Worm (Caenorhabditis elegans) whole organism, L2 larva: ENCODE results near the gene C29F9.5.

ENCODE experiments used
- C34F6.9 ChIP-seq: fragments of 150-350 bp; optimal IDR thresholded peaks from 2 replicates; lab custom pipeline; 2014; ENCODE audit warnings: missing biosample characterization, missing genetic modification characterization
- F13H6.1 ChIP-seq: sonication (generic microtip); optimal IDR thresholded peaks from 2 replicates; lab custom pipeline; 2016; ENCODE audit warnings: missing genetic modification characterization, missing compliant biosample characterization
- R02D3.7 ChIP-seq: fragments of 150-350 bp; optimal IDR thresholded peaks from 2 replicates; lab custom pipeline; 2014; ENCODE audit warnings: missing biosample characterization, missing genetic modification characterization
- Y55F3AM.14 ChIP-seq: fragments of 200-800 bp; sonication (Bioruptor generic); optimal IDR thresholded peaks from 2 replicates; lab custom pipeline; 2018; ENCODE audit warnings: mild to moderate bottlenecking, missing genetic modification characterization, missing compliant biosample characterization
- ZK546.5 ChIP-seq: sonication (generic microtip); optimal IDR thresholded peaks from 2 replicates; lab custom pipeline; 2017; ENCODE audit warnings: missing biosample characterization, missing genetic modification characterization
- alr-1 ChIP-seq: fragments of 150-350 bp; optimal IDR thresholded peaks from 2 replicates; lab custom pipeline; 2014; ENCODE audit warnings: missing biosample characterization, missing genetic modification characterization
- aly-2 ChIP-seq: fragments of 150-350 bp; optimal IDR thresholded peaks from 2 replicates; lab custom pipeline; 2014; ENCODE audit warnings: missing biosample characterization, missing genetic modification characterization
- ama-1 ChIP-seq: fragments of 150-350 bp; optimal IDR thresholded peaks from 2 replicates; lab custom pipeline; 2018; ENCODE audit warnings: inconsistent platforms
- blmp-1 ChIP-seq: sonication (generic microtip); optimal IDR thresholded peaks from 2 replicates; lab custom pipeline; 2017; ENCODE audit warnings: missing genetic modification characterization, mild to moderate bottlenecking, missing compliant biosample characterization, antibody characterized with exemption, moderate library complexity; ENCODE audit not compliant: insufficient read depth
- ceh-16 ChIP-seq: fragments of 150-350 bp; optimal IDR thresholded peaks from 2 replicates; lab custom pipeline; 2014; ENCODE audit warnings: missing biosample characterization, missing genetic modification characterization
- ceh-82 ChIP-seq: fragments of 150-350 bp; optimal IDR thresholded peaks from 2 replicates; lab custom pipeline; 2014; ENCODE audit warnings: missing biosample characterization, missing genetic modification characterization
- crh-2 ChIP-seq: sonication (generic microtip); optimal IDR thresholded peaks from 2 replicates; lab custom pipeline; 2017; ENCODE audit warnings: missing biosample characterization, missing genetic modification characterization
- dmd-4 ChIP-seq: sonication (generic microtip); optimal IDR thresholded peaks from 2 replicates; lab custom pipeline; 2017; ENCODE audit warnings: missing biosample characterization, missing genetic modification characterization
- egl-27 ChIP-seq: sonication (generic microtip); optimal IDR thresholded peaks from 3 replicates; lab custom pipeline; 2017; ENCODE audit warnings: missing biosample characterization, missing genetic modification reagents, missing genetic modification characterization
- elt-1 ChIP-seq: fragments of 150-350 bp; optimal IDR thresholded peaks from 2 replicates; lab custom pipeline; 2014; ENCODE audit warnings: missing biosample characterization, missing genetic modification characterization
- elt-3 ChIP-seq: sonication (generic microtip); optimal IDR thresholded peaks from 2 replicates; lab custom pipeline; 2017; ENCODE audit warnings: missing biosample characterization, missing genetic modification characterization
- fos-1 ChIP-seq: fragments of 150-350 bp; optimal IDR thresholded peaks from 2 replicates; lab custom pipeline; 2014; ENCODE audit warnings: missing biosample characterization, missing genetic modification characterization
- gmeb-1 ChIP-seq: fragments of 150-350 bp; optimal IDR thresholded peaks from 2 replicates; lab custom pipeline; 2014; ENCODE audit warnings: missing biosample characterization, missing genetic modification characterization
- lin-11 ChIP-seq: fragments of 150-350 bp; sonication (generic microtip); optimal IDR thresholded peaks from 2 replicates; lab custom pipeline; 2014; ENCODE audit warnings: missing biosample characterization, missing genetic modification characterization, inconsistent platforms, mixed read lengths
- lin-13 ChIP-seq: fragments of 150-350 bp; optimal IDR thresholded peaks from 2 replicates; lab custom pipeline; 2014; ENCODE audit warnings: missing biosample characterization, missing genetic modification reagents, missing genetic modification characterization
- lsy-2 ChIP-seq, 2 experiments: fragments of 150-350 bp in 1 of 2; sonication (generic microtip) in 1 of 2; optimal IDR thresholded peaks; 2 replicates each; lab custom pipeline; 2014 to 2017; ENCODE audit warnings: missing biosample characterization in 2 of 2, missing genetic modification characterization in 2 of 2
- mab-5 ChIP-seq: fragments of 150-350 bp; optimal IDR thresholded peaks from 2 replicates; lab custom pipeline; 2014; ENCODE audit warnings: missing biosample characterization, missing genetic modification characterization
- mdl-1 ChIP-seq, 2 experiments: fragments of 150-350 bp in 1 of 2; sonication (generic microtip) in 1 of 2; optimal IDR thresholded peaks; 2 replicates each; lab custom pipeline; 2017; ENCODE audit warnings: missing biosample characterization in 2 of 2, missing genetic modification characterization in 2 of 2
- nhr-11 ChIP-seq: fragments of 150-350 bp; optimal IDR thresholded peaks from 2 replicates; lab custom pipeline; 2014; ENCODE audit warnings: missing biosample characterization, missing genetic modification characterization
- nhr-12 ChIP-seq: fragments of 150-350 bp; optimal IDR thresholded peaks from 2 replicates; lab custom pipeline; 2014; ENCODE audit warnings: missing biosample characterization, missing genetic modification characterization
- nhr-129 ChIP-seq: fragments of 150-350 bp; optimal IDR thresholded peaks from 2 replicates; lab custom pipeline; 2014; ENCODE audit warnings: missing biosample characterization, missing genetic modification characterization
- nhr-23 ChIP-seq: fragments of 150-350 bp; optimal IDR thresholded peaks from 2 replicates; lab custom pipeline; 2014; ENCODE audit warnings: missing biosample characterization, missing genetic modification reagents, missing genetic modification characterization
- nhr-237 ChIP-seq: fragments of 150-350 bp; optimal IDR thresholded peaks from 2 replicates; lab custom pipeline; 2014; ENCODE audit warnings: missing biosample characterization, missing genetic modification characterization
- nhr-25 ChIP-seq: fragments of 150-350 bp; sonication (generic microtip); optimal IDR thresholded peaks from 3 replicates; lab custom pipeline; 2014; ENCODE audit warnings: missing biosample characterization, missing genetic modification characterization
- nhr-6 ChIP-seq: fragments of 150-350 bp; optimal IDR thresholded peaks from 2 replicates; lab custom pipeline; 2014; ENCODE audit warnings: missing biosample characterization, missing genetic modification characterization
- nhr-77 ChIP-seq: fragments of 150-350 bp; optimal IDR thresholded peaks from 2 replicates; lab custom pipeline; 2014; ENCODE audit warnings: missing biosample characterization, missing genetic modification characterization
- peb-1 ChIP-seq: fragments of 150-350 bp; optimal IDR thresholded peaks from 2 replicates; lab custom pipeline; 2014; ENCODE audit warnings: missing biosample characterization, missing genetic modification characterization
- sem-4 ChIP-seq: fragments of 150-350 bp; optimal IDR thresholded peaks from 2 replicates; lab custom pipeline; 2014; ENCODE audit warnings: missing biosample characterization, missing genetic modification reagents, missing genetic modification characterization
- skn-1 ChIP-seq: sonication (generic microtip); optimal IDR thresholded peaks from 2 replicates; lab custom pipeline; 2017; ENCODE audit warnings: missing biosample characterization, missing genetic modification characterization
- sma-3 ChIP-seq: sonication (generic microtip); optimal IDR thresholded peaks from 2 replicates; lab custom pipeline; 2016; ENCODE audit warnings: missing genetic modification reagents, missing genetic modification characterization, missing compliant biosample characterization
- sma-9 ChIP-seq, 2 experiments: fragments of 150-350 bp in 1 of 2; sonication (generic microtip) in 1 of 2; optimal IDR thresholded peaks; 2 replicates each; lab custom pipeline; 2014 to 2016; ENCODE audit warnings: missing genetic modification characterization in 2 of 2, mild to moderate bottlenecking in 1 of 2, missing biosample characterization in 1 of 2, missing compliant biosample characterization in 1 of 2, missing genetic modification reagents in 1 of 2, moderate library complexity in 1 of 2
- snpc-4 ChIP-seq: fragments of 150-350 bp; optimal IDR thresholded peaks from 2 replicates; lab custom pipeline; 2014; ENCODE audit warnings: missing biosample characterization, missing genetic modification characterization
- unc-39 ChIP-seq: fragments of 150-350 bp; optimal IDR thresholded peaks from 2 replicates; lab custom pipeline; 2014; ENCODE audit warnings: missing biosample characterization, missing genetic modification characterization
- unc-55 ChIP-seq: fragments of 150-350 bp; sonication (generic microtip); optimal IDR thresholded peaks from 3 replicates; lab custom pipeline; 2014; ENCODE audit warnings: missing biosample characterization, missing genetic modification reagents, missing genetic modification characterization
- unc-62 ChIP-seq: fragments of 150-350 bp; optimal IDR thresholded peaks from 2 replicates; lab custom pipeline; 2014; ENCODE audit warnings: missing biosample characterization, missing genetic modification reagents, missing genetic modification characterization
- zag-1 ChIP-seq: fragments of 150-350 bp; optimal IDR thresholded peaks from 2 replicates; lab custom pipeline; 2014; ENCODE audit warnings: missing biosample characterization, missing genetic modification characterization
- ztf-11 ChIP-seq: sonication (generic microtip); optimal IDR thresholded peaks from 2 replicates; lab custom pipeline; 2017; ENCODE audit warnings: missing biosample characterization, missing genetic modification characterization
- ztf-4 ChIP-seq: fragments of 150-350 bp; optimal IDR thresholded peaks from 2 replicates; lab custom pipeline; 2014; ENCODE audit warnings: missing biosample characterization, missing genetic modification characterization

The C29F9.5 gene

ce11 chrIII:154168-154567 lies 36.9 kb downstream of the C29F9.5 start:
- TF ChIP-seq Y55F3AM.14 (GFP tag; lab: Kevin White, UChicago) (no peak), nhr-6 (tag; lab: Kevin White, UChicago) (no peak), fos-1 (tag; lab: Kevin White, UChicago) (peak; percentile 100), nhr-77 (no peak), unc-62 (GFP tag; lab: Kevin White, UChicago) (no peak), gmeb-1 (peak; percentile 61), dmd-4 (tag; lab: Kevin White, UChicago) (no peak), aly-2 (tag; lab: Kevin White, UChicago) (no peak), nhr-237 (no peak), skn-1 (tag; lab: Kevin White, UChicago) (peak; percentile 34), elt-3 (no peak), ztf-11 (tag; lab: Kevin White, UChicago) (no peak), nhr-23 (tag; lab: Kevin White, UChicago) (no peak), nhr-12 (tag; lab: Kevin White, UChicago) (no peak), snpc-4 (tag; lab: Kevin White, UChicago) (no peak), egl-27 (tag; lab: Kevin White, UChicago) (peak; percentile 55), R02D3.7 (no peak), zag-1 (tag; lab: Kevin White, UChicago) (no peak), nhr-11 (tag; lab: Kevin White, UChicago) (no peak), alr-1 (tag; lab: Kevin White, UChicago) (no peak), nhr-129 (tag; lab: Kevin White, UChicago) (no peak), peb-1 (no peak), sma-9 (GFP tag; optimal IDR thresholded peaks at IDR 0.05; lab: Kevin White, UChicago) (peak; percentile 72), sma-9 (tag; optimal IDR thresholded peaks at IDR 0.05; lab: Kevin White, UChicago) (no peak), sem-4 (tag; lab: Kevin White, UChicago) (no peak), crh-2 (tag; lab: Kevin White, UChicago) (peak; percentile 71), lin-13 (GFP tag; lab: Kevin White, UChicago) (no peak), mab-5 (no peak), elt-1 (tag; lab: Kevin White, UChicago) (no peak), ceh-82 (no peak), unc-55 (GFP tag; lab: Kevin White, UChicago) (no peak), sma-3 (peak; percentile 17), C34F6.9 (tag; lab: Kevin White, UChicago) (no peak), nhr-25 (tag; lab: Kevin White, UChicago) (no peak), lsy-2 (tag; optimal IDR thresholded peaks at IDR 0.05; lab: Kevin White, UChicago) (no peak), ama-1 (lab: Kevin White, UChicago) (no peak), ztf-4 (no peak), unc-39 (no peak)
- TF ChIP-seq, all 48 proteins: peak for 7

- no peak for TF ChIP-seq mab-5
- no peak for TF ChIP-seq sem-4 (tag; lab: Kevin White, UChicago)
- TF ChIP-seq gmeb-1, result no peak
- TF ChIP-seq nhr-23 (tag; lab: Kevin White, UChicago), result no peak
- no peak for TF ChIP-seq nhr-77
These were observed 39.3 kb downstream of the C29F9.5 start, which contains the start of the genes zig-13 and ver-1 for ce11 chrIII:156645-157044. TSS of gene zig-13 (minus strand) at chrIII:156745. TSS of gene ver-1 (plus strand) at chrIII:156824.

- no peak for TF ChIP-seq nhr-237
- TF ChIP-seq mdl-1 (tag; optimal IDR thresholded peaks at IDR 0.05; lab: Kevin White, UChicago), result no peak
- no peak for TF ChIP-seq skn-1 (tag; lab: Kevin White, UChicago)
- no peak for TF ChIP-seq nhr-129 (tag; lab: Kevin White, UChicago)
- TF ChIP-seq ZK546.5 (tag; lab: Kevin White, UChicago), result no peak
- TF ChIP-seq nhr-11 (tag; lab: Kevin White, UChicago), result no peak
- TF ChIP-seq ama-1 (lab: Kevin White, UChicago), result no peak
- no peak for TF ChIP-seq sma-9 (GFP tag; optimal IDR thresholded peaks at IDR 0.05; lab: Kevin White, UChicago)
- no peak for TF ChIP-seq sma-9 (tag; optimal IDR thresholded peaks at IDR 0.05; lab: Kevin White, UChicago)
- no peak for TF ChIP-seq lin-11 (tag; lab: Kevin White, UChicago)
- TF ChIP-seq C34F6.9 (tag; lab: Kevin White, UChicago), result no peak
- no peak for TF ChIP-seq unc-55 (GFP tag; lab: Kevin White, UChicago)
- no peak for TF ChIP-seq nhr-77
- TF ChIP-seq ceh-82, result no peak
- no peak for TF ChIP-seq ceh-16
- no peak for TF ChIP-seq snpc-4 (tag; lab: Kevin White, UChicago)
- TF ChIP-seq F13H6.1 (tag; lab: Kevin White, UChicago), result no peak
- TF ChIP-seq lsy-2 (tag; optimal IDR thresholded peaks at IDR 0.05; lab: Kevin White, UChicago), result no peak
- TF ChIP-seq blmp-1 (tag; lab: Kevin White, UChicago), result no peak
- TF ChIP-seq nhr-23 (tag; lab: Kevin White, UChicago), result no peak
These were observed 40.7 kb downstream of the C29F9.5 start for ce11 chrIII:157980-158379.
